Worm (Caenorhabditis elegans): Measurements from ENCODE around the gene pudl-1.

Gene pudl-1

DNA sequence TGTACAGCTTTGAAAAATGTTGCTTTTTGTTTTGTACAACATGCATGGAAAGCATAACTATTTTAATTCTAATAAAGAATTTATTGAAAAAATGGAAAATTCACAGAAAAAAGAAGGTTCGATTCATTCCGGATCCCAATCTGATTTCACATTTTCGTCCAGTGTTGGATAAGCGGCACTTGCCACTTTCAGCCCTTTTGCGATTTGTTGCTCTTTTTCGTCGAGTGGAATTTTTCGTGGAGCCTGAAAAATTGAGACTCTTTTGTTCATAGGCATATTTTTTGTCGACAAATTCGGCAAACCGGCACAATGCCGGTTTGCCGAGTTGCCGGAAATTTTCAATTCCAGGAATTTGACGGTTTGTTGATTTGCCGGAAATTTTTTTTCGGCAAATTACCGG, 18.9 kb downstream of the pudl-1 start:
- TF ChIP-seq nhr-2 (tag; optimal IDR thresholded peaks at IDR 0.05), result no peak

DNA sequence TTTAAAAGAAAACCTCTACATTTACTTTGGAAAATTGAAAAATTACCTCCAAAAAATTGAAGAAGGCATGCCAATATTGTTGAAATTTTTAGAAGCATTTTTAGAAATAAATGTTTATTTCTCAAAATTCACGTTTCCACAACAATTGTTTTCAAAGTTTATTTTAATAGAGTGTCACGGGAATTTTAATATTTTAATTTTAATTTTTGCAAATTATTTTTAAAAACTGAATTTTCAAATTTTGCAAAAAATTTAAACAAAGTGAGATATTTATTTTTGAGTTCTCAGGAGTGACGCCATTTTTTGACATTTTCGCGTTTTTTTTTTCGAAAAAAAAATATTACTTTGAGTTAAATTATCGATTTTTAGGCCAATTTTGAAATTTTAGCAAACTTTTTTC, 20.5 kb downstream of the pudl-1 start, which contains the start of gene Y54G2A.49:
Gene Y54G2A.49 (minus strand): TSS at position 101 of the 400 bp plus-strand sequence.
- TF ChIP-seq elt-1 (tag; optimal IDR thresholded peaks at IDR 0.05; ENCODE audit: borderline replicate concordance, insufficient read depth), result no peak
- no peak for TF ChIP-seq mls-2 (tag; optimal IDR thresholded peaks at IDR 0.05)
- TF ChIP-seq ceh-39 (tag; optimal IDR thresholded peaks at IDR 0.05), result no peak
- no peak for TF ChIP-seq ces-1 (GFP tag; optimal IDR thresholded peaks at IDR 0.05)
- no peak for TF ChIP-seq lsy-2 (tag; optimal IDR thresholded peaks at IDR 0.05)
- TF ChIP-seq ham-2 (GFP tag; optimal IDR thresholded peaks at IDR 0.05), result no peak
- TF ChIP-seq mab-5 (tag; optimal IDR thresholded peaks at IDR 0.05), result no peak
- no peak for TF ChIP-seq mep-1 (tag; optimal IDR thresholded peaks at IDR 0.05)

DNA sequence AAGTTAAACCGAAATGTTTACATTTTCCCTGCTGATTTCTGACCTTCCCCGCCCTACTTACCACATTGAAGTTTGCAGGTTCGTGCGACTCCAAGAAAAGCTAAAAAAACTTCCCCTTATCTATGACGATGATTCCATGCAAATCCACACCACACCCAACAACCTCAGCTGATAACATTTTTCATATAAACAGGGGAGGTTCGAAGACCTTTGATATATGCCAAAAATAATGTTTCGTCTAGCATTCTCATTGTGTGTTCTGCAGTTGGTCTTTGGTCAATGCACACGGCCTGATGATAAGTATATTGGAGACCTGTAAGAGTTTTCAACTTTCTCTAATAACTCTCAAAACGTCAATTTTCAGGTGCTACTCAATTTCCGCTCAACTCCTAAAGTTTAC, 21.5 kb downstream of the pudl-1 start:
- TF ChIP-seq nhr-237 (tag; optimal IDR thresholded peaks at IDR 0.05) (no peak), sptf-1 (tag; optimal IDR thresholded peaks at IDR 0.05) (no peak), zip-8 (tag; optimal IDR thresholded peaks at IDR 0.05) (no peak), mep-1 (tag; optimal IDR thresholded peaks at IDR 0.05) (no peak), nhr-76 (tag; optimal IDR thresholded peaks at IDR 0.05) (no peak), elt-1 (tag; optimal IDR thresholded peaks at IDR 0.05; ENCODE audit: borderline replicate concordance, insufficient read depth) (no peak), unc-120 (tag; optimal IDR thresholded peaks at IDR 0.05; ENCODE audit: poor library complexity, severe bottlenecking) (no peak), bed-3 (GFP tag; optimal IDR thresholded peaks at IDR 0.05) (no peak), nhr-28 (tag; optimal IDR thresholded peaks at IDR 0.05) (no peak), nhr-12 (tag; optimal IDR thresholded peaks at IDR 0.05) (no peak), ceh-39 (tag; optimal IDR thresholded peaks at IDR 0.05) (no peak), cnd-1 (tag; optimal IDR thresholded peaks at IDR 0.05) (no peak), drap-1 (GFP tag; optimal IDR thresholded peaks at IDR 0.05) (no peak), sem-2 (GFP tag; optimal IDR thresholded peaks at IDR 0.05) (no peak), lin-13 (tag; optimal IDR thresholded peaks at IDR 0.05) (no peak), ham-2 (GFP tag; optimal IDR thresholded peaks at IDR 0.05) (no peak)

DNA sequence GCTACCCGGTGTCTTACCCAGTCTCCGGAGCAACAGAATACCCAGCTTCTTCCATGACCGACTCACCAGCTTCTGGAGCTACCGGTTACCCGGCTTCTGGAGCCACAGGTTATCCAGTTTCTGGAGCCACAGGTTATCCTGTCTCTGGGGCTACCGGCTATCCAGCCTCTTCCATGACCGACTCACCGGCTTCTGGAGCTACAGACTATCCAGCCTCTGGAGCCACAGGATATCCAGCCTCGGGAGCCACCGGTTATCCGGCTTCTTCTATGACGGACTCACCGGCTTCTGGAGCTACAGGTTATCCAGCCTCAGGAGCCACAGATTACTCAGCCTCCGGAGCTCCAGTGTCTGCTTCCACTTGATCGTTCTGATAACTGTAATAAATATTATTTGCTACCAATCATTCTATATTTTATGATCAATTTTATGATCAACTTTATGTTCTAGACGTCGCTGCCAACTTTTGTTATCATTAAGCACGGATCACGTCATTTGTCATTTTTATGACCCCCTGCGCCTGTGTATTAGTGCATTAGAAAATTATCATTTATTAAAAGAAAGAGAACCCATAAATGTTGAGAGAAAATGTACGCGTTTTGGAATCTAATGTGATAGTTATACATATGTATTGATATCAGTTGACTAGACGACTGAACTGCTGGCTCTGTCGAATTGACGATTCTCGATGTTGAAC, 22.5 kb downstream of the pudl-1 start:
- TF ChIP-seq ces-1 (GFP tag; optimal IDR thresholded peaks at IDR 0.05) (no peak), ztf-11 (tag; optimal IDR thresholded peaks at IDR 0.05) (no peak), sptf-1 (tag; optimal IDR thresholded peaks at IDR 0.05) (no peak), blmp-1 (tag; optimal IDR thresholded peaks at IDR 0.05) (no peak), hlh-1 (tag; optimal IDR thresholded peaks at IDR 0.05) (no peak), nhr-76 (tag; optimal IDR thresholded peaks at IDR 0.05) (no peak), pha-4 (tag; optimal IDR thresholded peaks at IDR 0.05) (no peak), ham-2 (GFP tag; optimal IDR thresholded peaks at IDR 0.05) (no peak), unc-39 (tag; optimal IDR thresholded peaks at IDR 0.05) (no peak), nhr-12 (tag; optimal IDR thresholded peaks at IDR 0.05) (no peak), nhr-237 (tag; optimal IDR thresholded peaks at IDR 0.05) (no peak), cnd-1 (tag; optimal IDR thresholded peaks at IDR 0.05) (no peak), mep-1 (tag; optimal IDR thresholded peaks at IDR 0.05) (no peak), nhr-28 (tag; optimal IDR thresholded peaks at IDR 0.05) (no peak)

DNA sequence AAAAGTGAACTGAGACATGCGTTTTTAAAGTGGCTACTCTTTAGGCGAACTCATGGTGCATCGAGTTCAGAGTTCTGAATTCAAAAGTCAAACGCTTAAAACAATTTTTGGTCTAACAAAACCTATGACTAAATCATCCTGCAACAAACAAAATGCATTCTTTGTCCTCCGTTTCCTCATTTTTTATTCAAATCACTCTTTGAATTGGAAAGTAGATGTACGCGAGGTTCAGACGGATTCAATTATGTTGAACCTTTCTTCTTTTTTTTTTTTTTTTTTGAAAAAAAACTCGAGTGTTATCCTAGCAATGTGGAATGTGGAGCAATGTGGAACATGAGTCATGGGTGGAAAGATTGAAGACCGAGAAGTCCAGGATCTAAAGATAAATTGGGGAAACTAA, 26.0 kb downstream of the pudl-1 start:
- TF ChIP-seq pha-4 (tag; optimal IDR thresholded peaks at IDR 0.05) (no peak), elt-1 (tag; optimal IDR thresholded peaks at IDR 0.05; ENCODE audit: borderline replicate concordance, insufficient read depth) (no peak)

DNA sequence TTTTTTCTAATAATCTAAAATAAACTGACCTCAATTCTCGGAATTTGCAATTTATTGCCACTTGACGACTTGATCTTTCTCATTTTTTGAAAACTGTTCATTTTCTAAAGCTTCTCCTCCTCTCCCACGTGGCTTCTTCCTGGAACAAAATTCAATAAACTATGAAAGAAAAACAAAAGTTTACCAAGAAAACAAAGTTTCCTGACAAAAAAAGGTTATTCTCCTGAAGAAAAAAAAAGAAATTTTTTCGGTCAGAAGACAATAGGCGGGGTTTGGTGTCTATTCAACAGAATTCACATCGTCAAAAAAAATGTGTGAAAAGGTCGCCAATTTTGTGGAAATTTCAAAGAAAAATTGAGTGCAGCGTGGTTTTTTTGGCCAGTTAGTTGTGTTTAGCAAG, 32.0 kb downstream of the pudl-1 start, which contains the start of gene Y54G2A.16:
Gene Y54G2A.16 (minus strand): TSS at position 101 of the 400 bp plus-strand sequence.
- TF ChIP-seq nhr-237 (tag; optimal IDR thresholded peaks at IDR 0.05) (no peak), sptf-1 (tag; optimal IDR thresholded peaks at IDR 0.05) (no peak), ces-1 (GFP tag; optimal IDR thresholded peaks at IDR 0.05) (no peak)

Measured in whole organism, mixed stage, embryonic.